Worm (Caenorhabditis elegans): Measurements from ENCODE around the gene vti-1.
"Not testable (repeated sequence)": the region's sequence is repeated elsewhere in the genome, so short reads cannot be mapped to it uniquely, and the experiment has no call there.

vti-1 gene

ce11 chrIV:14782211-14782610 is 15.7 kb upstream of the vti-1 start, which contains the start of gene Y57G11C.1130:
Gene Y57G11C.1130, plus strand, starts transcription at chrIV:14782511.
- TF ChIP-seq him-1 (tag; optimal IDR thresholded peaks at IDR 0.05) (no peak), dao-5 (tag; optimal IDR thresholded peaks at IDR 0.05) (no peak), W03F9.2 (tag; optimal IDR thresholded peaks at IDR 0.05) (no peak)

ce11 chrIV:14781537-14781936 is 15.1 kb upstream of the vti-1 start, which contains the start of gene Y57G11C.8:
Gene Y57G11C.8, plus strand, starts transcription at chrIV:14781837.
- TF ChIP-seq him-1 (tag; optimal IDR thresholded peaks at IDR 0.05) (no peak), W03F9.2 (tag; optimal IDR thresholded peaks at IDR 0.05) (no peak), dao-5 (tag; optimal IDR thresholded peaks at IDR 0.05) (no peak)

- not testable (repeated sequence) for TF ChIP-seq him-1, dao-5, W03F9.2 (tag; optimal IDR thresholded peaks at IDR 0.05)
These were observed 8.0 kb upstream of the vti-1 start, which contains the start of gene Y57G11C.51 for ce11 chrIV:14774454-14774853. Gene Y57G11C.51, minus strand, starts transcription at chrIV:14774554.

- no peak for TF ChIP-seq dao-5 (tag; optimal IDR thresholded peaks at IDR 0.05)
- no peak for TF ChIP-seq him-1 (tag; optimal IDR thresholded peaks at IDR 0.05)
- TF ChIP-seq W03F9.2 (tag; optimal IDR thresholded peaks at IDR 0.05), result no peak
These were observed 7.0 kb upstream of the vti-1 start, which contains the start of gene Y57G11C.36 for ce11 chrIV:14773280-14774071. Gene Y57G11C.36, minus strand, starts transcription at chrIV:14773781.

ce11 chrIV:14771325-14771724 is 4.9 kb upstream of the vti-1 start, which contains the start of gene degl-1:
Gene degl-1, minus strand, starts transcription at chrIV:14771425.
- TF ChIP-seq him-1 (tag; optimal IDR thresholded peaks at IDR 0.05), result no peak
- no peak for TF ChIP-seq W03F9.2 (tag; optimal IDR thresholded peaks at IDR 0.05)
- no peak for TF ChIP-seq dao-5 (tag; optimal IDR thresholded peaks at IDR 0.05)

ce11 chrIV:14770663-14771062 is 4.2 kb upstream of the vti-1 start:
- TF ChIP-seq dao-5 (tag; optimal IDR thresholded peaks at IDR 0.05) (no peak), W03F9.2 (tag; optimal IDR thresholded peaks at IDR 0.05) (no peak), him-1 (tag; optimal IDR thresholded peaks at IDR 0.05) (no peak)

- TF ChIP-seq W03F9.2 (tag; optimal IDR thresholded peaks at IDR 0.05) (no peak), dao-5 (tag; optimal IDR thresholded peaks at IDR 0.05) (no peak), him-1 (tag; optimal IDR thresholded peaks at IDR 0.05) (no peak)
These were observed 2.9 kb upstream of the vti-1 start, which contains the start of gene Y57G11C.43 for ce11 chrIV:14769218-14769835. Gene Y57G11C.43, plus strand, starts transcription at chrIV:14769441.

- no peak for TF ChIP-seq dao-5 (tag; optimal IDR thresholded peaks at IDR 0.05)
- TF ChIP-seq him-1 (tag; optimal IDR thresholded peaks at IDR 0.05), result peak; percentile 41
- peak; percentile 89 for TF ChIP-seq W03F9.2 (tag; optimal IDR thresholded peaks at IDR 0.05)
These were observed 1.3 kb upstream of the vti-1 start, which contains the start of the genes mrps-7 and Y57G11C.3 for ce11 chrIV:14767693-14768251. Gene mrps-7, minus strand, starts transcription at chrIV:14767730. Gene Y57G11C.3, plus strand, starts transcription at chrIV:14768201.

ce11 chrIV:14765336-14765735 is 1.1 kb downstream of the vti-1 start, which contains the start of gene Y57G11C.5:
Gene Y57G11C.5, minus strand, starts transcription at chrIV:14765436.
- no peak for TF ChIP-seq dao-5 (tag; optimal IDR thresholded peaks at IDR 0.05)
- TF ChIP-seq him-1 (tag; optimal IDR thresholded peaks at IDR 0.05), result no peak
- no peak for TF ChIP-seq W03F9.2 (tag; optimal IDR thresholded peaks at IDR 0.05)

- no peak for TF ChIP-seq dao-5 (tag; optimal IDR thresholded peaks at IDR 0.05)
- TF ChIP-seq W03F9.2 (tag; optimal IDR thresholded peaks at IDR 0.05), result peak; percentile 33
- TF ChIP-seq him-1 (tag; optimal IDR thresholded peaks at IDR 0.05), result no peak
These were observed 1.7 kb downstream of the vti-1 start for ce11 chrIV:14764719-14765173.

ce11 chrIV:14763938-14764718 is 2.3 kb downstream of the vti-1 start:
- TF ChIP-seq him-1 (tag; optimal IDR thresholded peaks at IDR 0.05) (no peak), dao-5 (tag; optimal IDR thresholded peaks at IDR 0.05) (no peak), W03F9.2 (tag; optimal IDR thresholded peaks at IDR 0.05) (no peak)

ce11 chrIV:14760845-14761244 is 5.6 kb downstream of the vti-1 start, which contains the start of gene ptp-5.2:
Gene ptp-5.2, minus strand, starts transcription at chrIV:14760945.
- TF ChIP-seq him-1 (tag; optimal IDR thresholded peaks at IDR 0.05) (no peak), W03F9.2 (tag; optimal IDR thresholded peaks at IDR 0.05) (no peak), dao-5 (tag; optimal IDR thresholded peaks at IDR 0.05) (no peak)

- TF ChIP-seq W03F9.2 (tag; optimal IDR thresholded peaks at IDR 0.05) (no peak), dao-5 (tag; optimal IDR thresholded peaks at IDR 0.05) (no peak), him-1 (tag; optimal IDR thresholded peaks at IDR 0.05) (no peak)
These were observed 6.8 kb downstream of the vti-1 start for ce11 chrIV:14759662-14760061.
